Worm (Caenorhabditis elegans): ENCODE results near the gene F07C4.6.

- TF ChIP-seq atf-7 (tag; optimal IDR thresholded peaks at IDR 0.05) (no peak), C06A6.2 (GFP tag; conservative IDR thresholded peaks at IDR 0.05) (no peak), snpc-1.1 (tag; optimal IDR thresholded peaks at IDR 0.05; ENCODE audit: insufficient read depth) (no peak), unc-62 (GFP tag; optimal IDR thresholded peaks at IDR 0.05) (no peak), pbrm-1 (GFP tag; IDR thresholded peaks at IDR 0.05) (no peak)
These were observed 41.3 kb downstream of the F07C4.6 start, which contains the start of gene C12D5.5 for ce11 chrV:7667940-7668339.

Data from whole organism, young adult.